Fruit fly (Drosophila melanogaster) whole organism, wandering third instar larva: ENCODE measurements around the gene CG43931.

ENCODE experiments used
- Myc ChIP-seq: fragments of >200 bp; optimal IDR thresholded peaks from 2 replicates; lab custom pipeline; 2017
- N ChIP-seq: fragments of >200 bp; optimal IDR thresholded peaks from 2 replicates; lab custom pipeline; 2018; ENCODE audit warnings: missing biosample characterization, missing external identifiers, missing genetic modification characterization
- Vsx2 ChIP-seq: fragments of 200-300, 225-300 bp; sonication (Bioruptor generic); optimal IDR thresholded peaks from 2 replicates; lab custom pipeline; 2018; ENCODE audit warnings: missing biosample characterization, missing genetic modification characterization; ENCODE audit not compliant: partially characterized antibody
- dsf ChIP-seq: sonication (Bioruptor generic); optimal IDR thresholded peaks from 2 replicates; lab custom pipeline; 2016; ENCODE audit warnings: missing biosample characterization, missing genetic modification characterization, borderline replicate concordance
- h ChIP-seq: fragments of 200-800 bp; sonication (Bioruptor generic); optimal IDR thresholded peaks from 3 replicates; lab custom pipeline; 2016; ENCODE audit warnings: missing biosample characterization, mild to moderate bottlenecking, missing genetic modification characterization
- rgr ChIP-seq: fragments of 200-800 bp; sonication (Bioruptor generic); optimal IDR thresholded peaks from 3 replicates; lab custom pipeline; 2016; ENCODE audit warnings: missing biosample characterization, mild to moderate bottlenecking, missing genetic modification characterization
- tai ChIP-seq: sonication (Bioruptor generic); optimal IDR thresholded peaks from 2 replicates; lab custom pipeline; 2016; ENCODE audit warnings: missing biosample characterization, missing genetic modification characterization
- usp ChIP-seq: fragments of >200 bp; optimal IDR thresholded peaks from 2 replicates; lab custom pipeline; 2017; ENCODE audit warnings: missing biosample characterization, missing genetic modification characterization

dm6 chr3L:20946054-20946453, 48.7 kb downstream of the CG43931 start:
- TF ChIP-seq usp (GFP tag; lab: Kevin White, UChicago) (no peak), Myc (no peak), h (GFP tag; lab: Kevin White, UChicago) (no peak), N (no peak), rgr (GFP tag; lab: Kevin White, UChicago) (no peak), tai (GFP tag; lab: Kevin White, UChicago) (no peak), dsf (GFP tag; lab: Kevin White, UChicago) (no peak), Vsx2 (GFP tag; lab: Kevin White, UChicago) (no peak)
